Worm (Caenorhabditis elegans): ENCODE results near the gene C13A2.6.

The C13A2.6 gene

DNA sequence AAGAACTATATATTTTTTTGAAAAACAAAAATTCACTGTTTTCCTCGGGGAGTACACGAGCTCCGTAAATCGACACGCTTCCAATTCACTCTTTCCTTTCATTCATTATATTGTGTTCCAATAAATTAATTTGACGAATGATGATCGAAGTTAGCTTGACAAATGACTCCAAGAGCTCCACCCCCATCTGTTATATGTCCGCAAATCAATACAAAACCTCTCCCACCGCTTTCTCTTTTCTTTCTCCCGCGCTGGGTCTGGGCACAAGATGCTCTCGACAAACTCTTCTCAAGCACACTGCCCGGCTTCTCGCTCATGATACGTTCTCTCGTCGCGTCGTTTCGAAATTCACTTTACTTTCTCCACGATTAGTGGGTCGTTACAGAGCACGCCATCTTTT, 45.6 kb upstream of the C13A2.6 start, which contains the start of gene C13F10.1:
Gene C13F10.1, plus strand, starts transcription at position 138 of the 400 bp plus-strand sequence.
- TF ChIP-seq rcor-1 (GFP tag; IDR thresholded peaks at IDR 0.05) (0 out of 2 replicates have a peak, but pooled peaks have one; percentile 17), hsf-1 (GFP tag; IDR thresholded peaks at IDR 0.05) (no peak), zfh-2 (GFP tag; conservative IDR thresholded peaks at IDR 0.05) (0 out of 2 replicates have a peak, but pooled peaks have one; percentile 15), cebp-1 (GFP tag; IDR thresholded peaks at IDR 0.05) (no peak), cebp-1 (tag; optimal IDR thresholded peaks at IDR 0.05) (peak; percentile 39), egl-44 (GFP tag; IDR thresholded peaks at IDR 0.05) (no peak), ZK185.1 (tag; optimal IDR thresholded peaks at IDR 0.05; ENCODE audit: poor library complexity, severe bottlenecking) (no peak)

DNA sequence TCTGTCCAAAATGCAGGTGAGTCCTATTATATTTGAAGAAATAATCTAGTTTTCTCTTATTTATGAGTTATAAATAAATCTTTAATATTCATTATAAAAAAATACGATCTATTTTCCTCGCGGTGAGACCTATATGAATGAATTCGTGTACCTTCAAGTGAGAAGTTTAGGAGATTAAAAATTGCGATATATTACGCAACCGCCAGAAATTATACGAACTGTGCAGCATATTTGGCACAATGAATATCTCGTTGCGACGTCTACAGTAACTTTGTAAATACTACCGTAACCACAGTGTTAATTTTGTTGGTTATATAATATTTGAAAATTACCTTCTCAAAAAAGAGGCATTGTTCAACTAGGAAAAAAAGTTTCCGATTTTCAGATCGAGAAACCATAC, 45.1 kb upstream of the C13A2.6 start:
- TF ChIP-seq K11D2.4 (GFP tag; IDR thresholded peaks at IDR 0.05) (no peak), F52B5.7 (tag; optimal IDR thresholded peaks at IDR 0.05) (no peak), F23B12.7 (tag; optimal IDR thresholded peaks at IDR 0.05; ENCODE audit: insufficient read depth) (no peak), ets-4 (GFP tag; optimal IDR thresholded peaks at IDR 0.05) (no peak), rec-8 (tag; optimal IDR thresholded peaks at IDR 0.05) (no peak), repo-1 (tag; optimal IDR thresholded peaks at IDR 0.05) (no peak), Y56A3A.18 (GFP tag; IDR thresholded peaks at IDR 0.05) (no peak), let-526 (GFP tag; IDR thresholded peaks at IDR 0.05) (no peak), C17E4.6 (GFP tag; IDR thresholded peaks at IDR 0.05) (no peak), madf-3 (GFP tag; IDR thresholded peaks at IDR 0.05) (no peak), aptf-3 (GFP tag; IDR thresholded peaks at IDR 0.05) (no peak), F55B11.4 (tag; optimal IDR thresholded peaks at IDR 0.05; ENCODE audit: borderline replicate concordance, insufficient read depth) (no peak), F57C9.4 (tag; optimal IDR thresholded peaks at IDR 0.05) (no peak), T26A5.8 (tag; optimal IDR thresholded peaks at IDR 0.05) (no peak), Y95B8A.8 (GFP tag; IDR thresholded peaks at IDR 0.05) (no peak), snpc-4 (GFP tag; optimal IDR thresholded peaks at IDR 0.05) (no peak), snpc-4 (tag; optimal IDR thresholded peaks at IDR 0.05) (no peak), ekl-4 (GFP tag; IDR thresholded peaks at IDR 0.05) (no peak), sea-2 (GFP tag; IDR thresholded peaks at IDR 0.05) (no peak), zim-3 (tag; optimal IDR thresholded peaks at IDR 0.05) (no peak), nhr-90 (tag; optimal IDR thresholded peaks at IDR 0.05) (no peak)

DNA sequence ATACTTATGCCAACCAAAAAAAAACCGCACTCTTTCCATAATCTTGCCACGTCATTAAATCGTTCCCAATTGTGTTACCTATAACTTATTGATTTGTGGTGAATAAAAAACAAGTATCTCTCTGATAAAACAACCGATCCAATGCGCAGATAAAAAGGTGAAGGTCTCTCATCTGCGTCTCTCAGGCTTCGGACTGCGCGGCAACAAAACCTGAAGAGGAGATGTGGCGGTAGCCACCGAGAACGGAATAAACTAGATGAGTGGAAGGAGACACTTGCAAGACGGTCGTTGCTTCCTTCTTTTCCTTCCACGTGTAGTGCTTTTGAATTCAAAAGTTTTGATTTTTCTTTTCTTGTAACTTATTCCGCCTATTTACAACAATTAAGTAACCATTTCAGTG, 44.6 kb upstream of the C13A2.6 start, which contains the start of gene fkb-3:
Gene fkb-3, plus strand, starts transcription at position 277 of the 400 bp plus-strand sequence.
- TF ChIP-seq Y53G8AR.9 (GFP tag; conservative IDR thresholded peaks at IDR 0.05) (no peak), tbx-9 (tag; optimal IDR thresholded peaks at IDR 0.05; ENCODE audit: borderline replicate concordance) (no peak), B0261.1 (tag; optimal IDR thresholded peaks at IDR 0.05) (no peak), zim-3 (tag; optimal IDR thresholded peaks at IDR 0.05) (no peak), ceh-27 (GFP tag; optimal IDR thresholded peaks at IDR 0.05) (no peak), aptf-2 (GFP tag; conservative IDR thresholded peaks at IDR 0.05) (no peak), ceh-91 (GFP tag; IDR thresholded peaks at IDR 0.05) (no peak), attf-3 (GFP tag; conservative IDR thresholded peaks at IDR 0.05) (no peak), nfya-1 (tag; optimal IDR thresholded peaks at IDR 0.05; ENCODE audit: borderline replicate concordance, insufficient read depth) (no peak), madf-6 (GFP tag; IDR thresholded peaks at IDR 0.05) (no peak), Y53F4B.3 (GFP tag; IDR thresholded peaks at IDR 0.05) (no peak), cebp-1 (GFP tag; IDR thresholded peaks at IDR 0.05) (no peak), cebp-1 (tag; optimal IDR thresholded peaks at IDR 0.05) (no peak), mel-28 (tag; optimal IDR thresholded peaks at IDR 0.05; ENCODE audit: borderline replicate concordance) (no peak), ztf-26 (tag; optimal IDR thresholded peaks at IDR 0.05) (no peak), hlh-26 (GFP tag; conservative IDR thresholded peaks at IDR 0.05) (no peak), F57A8.1 (GFP tag; optimal IDR thresholded peaks at IDR 0.05) (no peak), F10E7.11 (tag; optimal IDR thresholded peaks at IDR 0.05) (no peak), dox-1 (GFP tag; IDR thresholded peaks at IDR 0.05) (no peak)
